Worm (Caenorhabditis elegans): ENCODE results near the gene mfsd-13.2.
A peak's percentile ranks its signal among the peaks of the same experiment; 100 is the strongest.

The mfsd-13.2 gene

ce11 chrII:7151969-7152631 lies 13.5 kb downstream of the mfsd-13.2 start, which contains the start of gene fust-1 (continued):
- TF ChIP-seq ztf-4 (tag; optimal IDR thresholded peaks at IDR 0.05) (peak; percentile 79), mdl-1 (tag; optimal IDR thresholded peaks at IDR 0.05) (peak; percentile 41), elt-2 (tag; optimal IDR thresholded peaks at IDR 0.05) (peak; percentile 82), eor-1 (tag; optimal IDR thresholded peaks at IDR 0.05) (peak in 1 of 2 experiments; percentile 75), nhr-23 (tag; optimal IDR thresholded peaks at IDR 0.05) (peak; percentile 96), nhr-28 (tag; optimal IDR thresholded peaks at IDR 0.05) (no peak), fkh-10 (GFP tag; optimal IDR thresholded peaks at IDR 0.05) (peak; percentile 65), snpc-4 (tag; optimal IDR thresholded peaks at IDR 0.05) (peak; percentile 91), unc-39 (tag; optimal IDR thresholded peaks at IDR 0.05) (no peak), nhr-11 (tag; optimal IDR thresholded peaks at IDR 0.05) (peak; percentile 84), pqm-1 (tag; optimal IDR thresholded peaks at IDR 0.05) (peak; percentile 82), ama-1 (optimal IDR thresholded peaks at IDR 0.05) (peak; percentile 54), nhr-77 (tag; optimal IDR thresholded peaks at IDR 0.05) (peak; percentile 77)

ce11 chrII:7148099-7148498 lies 17.6 kb downstream of the mfsd-13.2 start, which contains the start of gene T07F8.1:
TSS of gene T07F8.1 (plus strand) at chrII:7148399.
- TF ChIP-seq mdl-1 (tag; optimal IDR thresholded peaks at IDR 0.05) (no peak), nhr-12 (tag; optimal IDR thresholded peaks at IDR 0.05) (no peak), ztf-11 (tag; optimal IDR thresholded peaks at IDR 0.05) (no peak), fkh-10 (GFP tag; optimal IDR thresholded peaks at IDR 0.05) (no peak), mml-1 (tag; optimal IDR thresholded peaks at IDR 0.05) (no peak), ceh-9 (tag; optimal IDR thresholded peaks at IDR 0.05) (no peak), ama-1 (optimal IDR thresholded peaks at IDR 0.05) (no peak), nhr-67 (tag; optimal IDR thresholded peaks at IDR 0.05) (no peak), elt-3 (tag; optimal IDR thresholded peaks at IDR 0.05) (no peak)

- TF ChIP-seq daf-12 (tag; optimal IDR thresholded peaks at IDR 0.05) (no peak), lin-15B (tag; optimal IDR thresholded peaks at IDR 0.05) (peak; percentile 13), elt-2 (tag; optimal IDR thresholded peaks at IDR 0.05) (peak; percentile 10), pha-4 (tag; optimal IDR thresholded peaks at IDR 0.05) (peak; percentile 34)
These were observed 18.1 kb downstream of the mfsd-13.2 start for ce11 chrII:7147550-7147949.

ce11 chrII:7146240-7146639 lies 19.4 kb downstream of the mfsd-13.2 start:
- no peak for TF ChIP-seq egl-5 (tag; optimal IDR thresholded peaks at IDR 0.05)
- TF ChIP-seq nhr-11 (tag; optimal IDR thresholded peaks at IDR 0.05) = no peak
- TF ChIP-seq ceh-16 (tag; optimal IDR thresholded peaks at IDR 0.05) = no peak
- TF ChIP-seq pha-4 (tag; optimal IDR thresholded peaks at IDR 0.05) = no peak
- TF ChIP-seq mdl-1 (tag; optimal IDR thresholded peaks at IDR 0.05) = no peak
- no peak for TF ChIP-seq ama-1 (optimal IDR thresholded peaks at IDR 0.05)
- no peak for TF ChIP-seq nhr-12 (tag; optimal IDR thresholded peaks at IDR 0.05)
- TF ChIP-seq zag-1 (tag; optimal IDR thresholded peaks at IDR 0.05) = no peak
- no peak for TF ChIP-seq hmg-11 (tag; optimal IDR thresholded peaks at IDR 0.05)
- no peak for TF ChIP-seq sea-2 (GFP tag; optimal IDR thresholded peaks at IDR 0.05)
- TF ChIP-seq nhr-237 (tag; optimal IDR thresholded peaks at IDR 0.05) = no peak
- TF ChIP-seq ZK546.5 (tag; optimal IDR thresholded peaks at IDR 0.05) = no peak
- no peak for TF ChIP-seq elt-2 (tag; optimal IDR thresholded peaks at IDR 0.05)
- no peak for TF ChIP-seq aly-2 (tag; optimal IDR thresholded peaks at IDR 0.05)
- TF ChIP-seq skn-1 (tag; optimal IDR thresholded peaks at IDR 0.05) = no peak
- no peak for TF ChIP-seq ztf-4 (tag; optimal IDR thresholded peaks at IDR 0.05)
- no peak for TF ChIP-seq snpc-4 (tag; optimal IDR thresholded peaks at IDR 0.05)
- no peak for TF ChIP-seq daf-12 (tag; optimal IDR thresholded peaks at IDR 0.05)
- TF ChIP-seq mml-1 (tag; optimal IDR thresholded peaks at IDR 0.05) = no peak

ce11 chrII:7144307-7144706 lies 21.3 kb downstream of the mfsd-13.2 start, which contains the start of gene npr-31:
TSS of gene npr-31 (plus strand) at chrII:7144607.
- TF ChIP-seq snpc-4 (tag; optimal IDR thresholded peaks at IDR 0.05) = no peak
- TF ChIP-seq nhr-43 (tag; optimal IDR thresholded peaks at IDR 0.05; ENCODE audit: poor library complexity, severe bottlenecking) = no peak
- TF ChIP-seq fos-1 (tag; optimal IDR thresholded peaks at IDR 0.05) = no peak
- no peak for TF ChIP-seq elt-2 (tag; optimal IDR thresholded peaks at IDR 0.05)
- TF ChIP-seq ceh-9 (tag; optimal IDR thresholded peaks at IDR 0.05) = no peak
- no peak for TF ChIP-seq lin-15B (tag; optimal IDR thresholded peaks at IDR 0.05)
- TF ChIP-seq ceh-28 (tag; optimal IDR thresholded peaks at IDR 0.05) = no peak
- TF ChIP-seq daf-12 (tag; optimal IDR thresholded peaks at IDR 0.05) = no peak
- TF ChIP-seq nhr-28 (tag; optimal IDR thresholded peaks at IDR 0.05) = no peak
- TF ChIP-seq ceh-82 (tag; optimal IDR thresholded peaks at IDR 0.05) = no peak
- no peak for TF ChIP-seq tbx-2 (tag; optimal IDR thresholded peaks at IDR 0.05)
- TF ChIP-seq nhr-237 (tag; optimal IDR thresholded peaks at IDR 0.05) = no peak
- no peak for TF ChIP-seq lsy-12 (tag; optimal IDR thresholded peaks at IDR 0.05)
- TF ChIP-seq elt-1 (tag; optimal IDR thresholded peaks at IDR 0.05) = no peak
- no peak for TF ChIP-seq egl-5 (tag; optimal IDR thresholded peaks at IDR 0.05)
- no peak for TF ChIP-seq ztf-4 (tag; optimal IDR thresholded peaks at IDR 0.05)
- TF ChIP-seq ceh-16 (tag; optimal IDR thresholded peaks at IDR 0.05) = no peak
- TF ChIP-seq R02D3.7 (tag; optimal IDR thresholded peaks at IDR 0.05) = no peak

Data from whole organism, L3 larva.